Worm (Caenorhabditis elegans): ENCODE data around the gene C47G2.4.

DNA sequence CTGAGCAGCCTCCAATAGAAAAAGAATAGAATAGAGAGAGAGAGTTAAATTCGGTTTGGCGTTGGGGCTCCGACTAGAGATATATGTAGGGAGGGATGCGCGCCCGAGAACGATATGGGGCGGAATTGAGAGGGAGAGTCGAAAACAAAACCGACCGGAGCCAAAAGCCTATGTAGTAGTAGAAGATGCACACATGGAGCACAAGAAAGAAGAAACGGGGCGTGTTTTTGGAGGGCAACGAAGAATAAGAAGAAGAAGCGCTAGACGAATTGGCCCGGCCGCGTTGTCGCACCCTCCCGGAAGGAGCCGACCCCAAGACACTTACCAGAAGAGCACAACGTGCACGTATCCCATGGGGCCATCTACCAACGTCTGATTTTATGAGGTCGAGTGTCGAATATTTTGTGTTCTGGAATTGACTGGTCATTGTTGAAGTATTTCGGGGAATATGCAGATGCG lies 35.6 kb upstream of the C47G2.4 start, which contains the start of gene tag-180:
- TF ChIP-seq sma-9 (GFP tag; optimal IDR thresholded peaks at IDR 0.05): no peak
- no peak for TF ChIP-seq sma-9 (tag; optimal IDR thresholded peaks at IDR 0.05)
- no peak for TF ChIP-seq nhr-25 (tag; optimal IDR thresholded peaks at IDR 0.05)
- TF ChIP-seq R02D3.7 (tag; optimal IDR thresholded peaks at IDR 0.05): no peak
- TF ChIP-seq fos-1 (tag; optimal IDR thresholded peaks at IDR 0.05): no peak
- no peak for TF ChIP-seq ztf-11 (tag; optimal IDR thresholded peaks at IDR 0.05)
- no peak for TF ChIP-seq elt-3 (tag; optimal IDR thresholded peaks at IDR 0.05)
- no peak for TF ChIP-seq lin-39 (tag; optimal IDR thresholded peaks at IDR 0.05)
- no peak for TF ChIP-seq ceh-82 (tag; optimal IDR thresholded peaks at IDR 0.05)
- TF ChIP-seq unc-62 (GFP tag; optimal IDR thresholded peaks at IDR 0.05): no peak
